Fruit fly (Drosophila melanogaster) whole organism, embryonic: ENCODE data around the gene Gyc89Da.

Experiments
- Adf1 ChIP-seq: fragments of 200-800 bp; sonication (Bioruptor generic); IDR thresholded peaks from 2 replicates; pipeline ENCODE4 v1.3.6; 2022; ENCODE audit warnings: missing biosample characterization, missing genetic modification characterization
- Aef1 ChIP-seq: fragments of 200-800 bp; sonication (Bioruptor generic); IDR thresholded peaks from 3 replicates; pipeline ENCODE4 v1.3.6; 2022; ENCODE audit warnings: missing biosample characterization, missing genetic modification characterization
- Bgb ChIP-seq: fragments of 200-800 bp; sonication (Bioruptor generic); IDR thresholded peaks from 2 replicates; pipeline ENCODE4 v1.3.6; 2022; ENCODE audit warnings: missing biosample characterization, missing genetic modification characterization; ENCODE audit not compliant: partially characterized antibody
- Blimp-1 ChIP-seq: fragments of 200-800 bp; sonication (Bioruptor generic); optimal IDR thresholded peaks from 3 replicates; lab custom pipeline; 2018; ENCODE audit warnings: missing biosample characterization, missing genetic modification characterization, mild to moderate bottlenecking, moderate library complexity, missing genetic modification reagents
- CG11247 ChIP-seq: fragments of 200-800 bp; sonication (Bioruptor generic); IDR thresholded peaks from 2 replicates; pipeline ENCODE4 v1.3.6; 2022; ENCODE audit warnings: missing biosample characterization, missing genetic modification characterization
- CG12104 ChIP-seq: fragments of 200-800 bp; sonication (Bioruptor generic); optimal IDR thresholded peaks from 3 replicates; lab custom pipeline; 2016; ENCODE audit warnings: missing biosample characterization, missing genetic modification characterization
- CG12219 ChIP-seq: fragments of 200-800 bp; sonication (Bioruptor generic); optimal IDR thresholded peaks from 3 replicates; lab custom pipeline; 2018; ENCODE audit warnings: missing biosample characterization, mild to moderate bottlenecking, missing genetic modification characterization
- CG12236 ChIP-seq: fragments of 200-800 bp; sonication (Bioruptor generic); optimal IDR thresholded peaks from 2 replicates; lab custom pipeline; 2016; ENCODE audit warnings: missing biosample characterization, missing genetic modification characterization
- CG13424 ChIP-seq: fragments of 200-800 bp; sonication (Bioruptor generic); optimal IDR thresholded peaks from 2 replicates; lab custom pipeline; 2019; ENCODE audit warnings: missing biosample characterization, mild to moderate bottlenecking, missing genetic modification characterization, moderate library complexity
- CG17361 ChIP-seq: fragments of 200-800 bp; sonication (Bioruptor generic); IDR thresholded peaks from 3 replicates; pipeline ENCODE4 v1.3.6; 2022; ENCODE audit warnings: missing biosample characterization, missing genetic modification characterization
- CG17385 ChIP-seq: fragments of 200-800 bp; sonication (Bioruptor generic); optimal IDR thresholded peaks from 3 replicates; lab custom pipeline; 2018; ENCODE audit warnings: missing biosample characterization, mild to moderate bottlenecking, missing genetic modification characterization
- CG2199 ChIP-seq: fragments of 200-800 bp; sonication (Bioruptor generic); IDR thresholded peaks from 3 replicates; pipeline ENCODE4 v1.3.6; 2022; ENCODE audit warnings: missing biosample characterization, missing genetic modification characterization
- CG30431 ChIP-seq: fragments of 200-800 bp; sonication (Bioruptor generic); optimal IDR thresholded peaks from 2 replicates; lab custom pipeline; 2017; ENCODE audit warnings: missing biosample characterization, missing genetic modification characterization
- CG31388 ChIP-seq: fragments of 200-800 bp; sonication (Bioruptor generic); optimal IDR thresholded peaks from 2 replicates; lab custom pipeline; 2016; ENCODE audit warnings: missing biosample characterization, missing genetic modification characterization
- CG3163 ChIP-seq: fragments of 200-800 bp; sonication (Bioruptor generic); optimal IDR thresholded peaks from 3 replicates; lab custom pipeline; 2016; ENCODE audit warnings: missing biosample characterization, missing genetic modification characterization
- CG3838 ChIP-seq: fragments of 200-800 bp; sonication (Bioruptor generic); optimal IDR thresholded peaks from 3 replicates; lab custom pipeline; 2016; ENCODE audit warnings: missing biosample characterization, missing genetic modification characterization
- CG4404 ChIP-seq: fragments of 200-800 bp; sonication (Bioruptor generic); IDR thresholded peaks from 2 replicates; pipeline ENCODE4 v1.3.6; 2022; ENCODE audit warnings: missing biosample characterization, missing genetic modification characterization
- CG4820 ChIP-seq: fragments of 200-800 bp; sonication (Bioruptor generic); optimal IDR thresholded peaks from 3 replicates; lab custom pipeline; 2016; ENCODE audit warnings: missing biosample characterization, missing genetic modification characterization
- CG6689 ChIP-seq: fragments of 200-800 bp; sonication (Bioruptor generic); IDR thresholded peaks from 2 replicates; pipeline ENCODE4 v1.3.6; 2022; ENCODE audit warnings: missing biosample characterization, missing genetic modification characterization
- CG8388 ChIP-seq: fragments of 200-800 bp; sonication (Bioruptor generic); optimal IDR thresholded peaks from 2 replicates; lab custom pipeline; 2019; ENCODE audit warnings: missing biosample characterization, mild to moderate bottlenecking, missing genetic modification characterization, moderate library complexity
- CG8924 ChIP-seq: fragments of 200-800 bp; optimal IDR thresholded peaks from 3 replicates; lab custom pipeline; 2019; ENCODE audit warnings: missing biosample characterization, mild to moderate bottlenecking, missing genetic modification characterization, moderate library complexity
- CG9932 ChIP-seq: fragments of 200-800 bp; sonication (Bioruptor generic); IDR thresholded peaks from 2 replicates; pipeline ENCODE4 v1.3.6; 2022; ENCODE audit warnings: missing biosample characterization, missing genetic modification characterization
- Dfd ChIP-seq, 2 experiments: fragments of >200 bp; optimal IDR thresholded peaks; 2 replicates each; lab custom pipeline; 2017; ENCODE audit warnings: missing biosample characterization in 2 of 2, missing genetic modification characterization in 2 of 2
- Dip2 ChIP-seq: fragments of 200-800 bp; sonication (Bioruptor generic); IDR thresholded peaks from 2 replicates; pipeline ENCODE4 v1.3.6; 2022; ENCODE audit warnings: missing biosample characterization, missing genetic modification characterization
- Dip3 ChIP-seq: fragments of 200-800 bp; sonication (Bioruptor generic); optimal IDR thresholded peaks from 3 replicates; lab custom pipeline; 2016; ENCODE audit warnings: missing biosample characterization, missing genetic modification characterization
- Fer1 ChIP-seq: fragments of 200-800 bp; sonication (Bioruptor generic); optimal IDR thresholded peaks from 2 replicates; lab custom pipeline; 2017; ENCODE audit warnings: missing biosample characterization, mild to moderate bottlenecking, missing genetic modification characterization
- HHEX ChIP-seq: fragments of 200-800 bp; sonication (Bioruptor generic); optimal IDR thresholded peaks from 3 replicates; lab custom pipeline; 2017; ENCODE audit warnings: missing biosample characterization, mild to moderate bottlenecking, missing genetic modification characterization, missing genetic modification reagents
- HLH3B ChIP-seq: fragments of 200-800 bp; sonication (Bioruptor generic); IDR thresholded peaks from 2 replicates; pipeline ENCODE4 v1.3.6; 2022; ENCODE audit warnings: missing biosample characterization, missing genetic modification characterization
- Hr51 ChIP-seq, 2 experiments: fragments of 200-800 bp; sonication (Bioruptor generic); optimal IDR thresholded peaks; 2 replicates in 1 of 2; 3 replicates in 1 of 2; lab custom pipeline; 2016 to 2018; ENCODE audit warnings: missing biosample characterization in 2 of 2, missing genetic modification characterization in 2 of 2, mild to moderate bottlenecking in 1 of 2, moderate library complexity in 1 of 2
- Jarid2 ChIP-seq: fragments of 200-800 bp; sonication (Bioruptor generic); optimal IDR thresholded peaks from 3 replicates; lab custom pipeline; 2017; ENCODE audit warnings: mild to moderate bottlenecking, missing biosample characterization, missing genetic modification reagents, missing genetic modification characterization
- Max ChIP-seq: fragments of 200-800 bp; sonication (Bioruptor generic); optimal IDR thresholded peaks from 2 replicates; lab custom pipeline; 2016; ENCODE audit warnings: missing biosample characterization, mild to moderate bottlenecking, missing genetic modification characterization
- Neu2 ChIP-seq: fragments of 200-800 bp; sonication (Bioruptor generic); optimal IDR thresholded peaks from 3 replicates; lab custom pipeline; 2016; ENCODE audit warnings: missing biosample characterization, missing genetic modification characterization, borderline replicate concordance
- Ssrp ChIP-seq: fragments of 200-800 bp; sonication (Bioruptor generic); optimal IDR thresholded peaks from 2 replicates; lab custom pipeline; 2018; ENCODE audit warnings: missing biosample characterization, mild to moderate bottlenecking, missing genetic modification characterization, moderate library complexity
- abd-A ChIP-seq: fragments of 200-800 bp; sonication (Bioruptor generic); optimal IDR thresholded peaks from 3 replicates; lab custom pipeline; 2019; ENCODE audit warnings: missing biosample characterization, mild to moderate bottlenecking, missing genetic modification characterization, moderate library complexity
- amos ChIP-seq: fragments of 200-800 bp; sonication (Bioruptor generic); IDR thresholded peaks from 2 replicates; pipeline ENCODE4 v1.3.6; 2022; ENCODE audit warnings: missing biosample characterization, missing genetic modification characterization; ENCODE audit not compliant: partially characterized antibody
- bigmax ChIP-seq: fragments of 200-800 bp; sonication (Bioruptor generic); optimal IDR thresholded peaks from 2 replicates; lab custom pipeline; 2018; ENCODE audit warnings: missing biosample characterization, mild to moderate bottlenecking, missing genetic modification characterization
- cwo ChIP-seq: fragments of 200-800 bp; sonication (Bioruptor generic); optimal IDR thresholded peaks from 3 replicates; lab custom pipeline; 2017; ENCODE audit warnings: missing biosample characterization, missing genetic modification characterization, mild to moderate bottlenecking, moderate library complexity, missing genetic modification reagents
- dati ChIP-seq: fragments of 200-800 bp; sonication (Bioruptor generic); IDR thresholded peaks from 2 replicates; pipeline ENCODE4 v1.3.6; 2022; ENCODE audit warnings: missing biosample characterization, missing genetic modification characterization
- dimm ChIP-seq: fragments of 200-800 bp; sonication (Bioruptor generic); IDR thresholded peaks from 2 replicates; pipeline ENCODE4 v1.3.6; 2022; ENCODE audit warnings: missing biosample characterization, missing genetic modification characterization
- dm ChIP-seq: fragments of 200-800 bp; sonication (Bioruptor generic); optimal IDR thresholded peaks from 3 replicates; lab custom pipeline; 2016; ENCODE audit warnings: missing biosample characterization, missing genetic modification characterization
- emc ChIP-seq: fragments of 200-800 bp; sonication (Bioruptor generic); optimal IDR thresholded peaks from 2 replicates; lab custom pipeline; 2016; ENCODE audit warnings: missing biosample characterization, missing genetic modification characterization
- gsb-n ChIP-seq: fragments of 200-800 bp; sonication (Bioruptor generic); optimal IDR thresholded peaks from 3 replicates; lab custom pipeline; 2018; ENCODE audit warnings: missing biosample characterization, mild to moderate bottlenecking, missing genetic modification characterization
- pfk ChIP-seq: fragments of 200-800 bp; sonication (Bioruptor generic); optimal IDR thresholded peaks from 2 replicates; lab custom pipeline; 2018; ENCODE audit warnings: missing biosample characterization, mild to moderate bottlenecking, missing genetic modification characterization, moderate library complexity
- pita ChIP-seq: fragments of 200-800 bp; sonication (Bioruptor generic); optimal IDR thresholded peaks from 2 replicates; lab custom pipeline; 2017; ENCODE audit warnings: missing biosample characterization, mild to moderate bottlenecking, missing genetic modification characterization
- prd ChIP-seq, 3 experiments: fragments of >200 bp in 2 of 3; fragments of 200-800 bp in 1 of 3; sonication (Bioruptor generic) in 1 of 3; optimal IDR thresholded peaks in 2 of 3; IDR thresholded peaks in 1 of 3; 2 replicates in 2 of 3; 3 replicates in 1 of 3; pipeline versions ENCODE4 v1.3.6 to Lab custom; 2017 to 2022; ENCODE audit warnings: missing biosample characterization in 1 of 3, missing genetic modification characterization in 1 of 3
- psq ChIP-seq: fragments of 200-800 bp; sonication (Bioruptor generic); optimal IDR thresholded peaks from 2 replicates; lab custom pipeline; 2017; ENCODE audit warnings: missing biosample characterization, missing genetic modification characterization
- pzg ChIP-seq: fragments of 200-800 bp; sonication (Bioruptor generic); optimal IDR thresholded peaks from 3 replicates; lab custom pipeline; 2018; ENCODE audit warnings: missing biosample characterization, mild to moderate bottlenecking, missing genetic modification characterization, moderate library complexity
- stwl ChIP-seq: fragments of 200-800 bp; sonication (Bioruptor generic); optimal IDR thresholded peaks from 3 replicates; lab custom pipeline; 2018; ENCODE audit warnings: missing biosample characterization, mild to moderate bottlenecking, missing genetic modification characterization, moderate library complexity
- trh ChIP-seq: fragments of 200-800 bp; sonication (Bioruptor generic); optimal IDR thresholded peaks from 2 replicates; lab custom pipeline; 2016; ENCODE audit warnings: missing biosample characterization, missing genetic modification characterization
- wor ChIP-seq: fragments of 200-800 bp; sonication (Bioruptor generic); IDR thresholded peaks from 2 replicates; pipeline ENCODE4 v1.3.6; 2022; ENCODE audit warnings: missing biosample characterization, missing genetic modification characterization

Gene Gyc89Da

DNA sequence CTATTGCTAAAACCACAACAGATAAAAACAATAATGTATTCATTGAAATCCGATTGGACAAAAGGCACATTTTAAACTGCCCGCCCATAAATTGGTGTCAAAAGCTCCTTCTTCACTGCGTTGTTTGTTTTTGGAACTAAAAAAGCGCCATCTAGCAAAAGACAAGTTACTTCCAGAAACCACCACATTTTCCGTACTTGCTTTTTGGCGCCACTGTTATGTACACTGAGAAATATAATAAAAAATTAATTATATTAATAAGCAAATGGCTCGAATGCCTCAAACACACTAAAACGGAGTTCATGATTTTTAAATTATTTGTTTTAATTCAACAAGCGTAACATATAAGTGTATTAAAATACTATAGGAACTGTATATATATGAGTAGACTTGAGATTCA lies 25.0 kb downstream of the Gyc89Da start (continued):
- TF ChIP-seq CG13424 (tag; lab: Kevin White, UChicago) (peak; percentile 77), emc (GFP tag; lab: Kevin White, UChicago) (peak; percentile 63), psq (GFP tag; lab: Kevin White, UChicago) (peak; percentile 73), Ssrp (tag; lab: Kevin White, UChicago) (peak; percentile 78), CG4404 (GFP tag; lab: Robert Waterston, UW) (no peak), Max (GFP tag; lab: Kevin White, UChicago) (peak; percentile 71), dati (GFP tag; lab: Robert Waterston, UW) (peak; percentile 38; the same call in 1 of the 2 replicates), dimm (GFP tag; lab: Robert Waterston, UW) (peak; percentile 70), CG8388 (GFP tag; lab: Kevin White, UChicago) (peak; percentile 74), pzg (peak; percentile 28), abd-A (no peak), pfk (GFP tag; lab: Kevin White, UChicago) (no peak), gsb-n (tag; lab: Kevin White, UChicago) (peak; percentile 75), Dip3 (GFP tag; lab: Kevin White, UChicago) (peak; percentile 31), CG12219 (GFP tag; lab: Kevin White, UChicago) (peak; percentile 65), CG9932 (GFP tag; lab: Robert Waterston, UW) (peak; percentile 92), HLH3B (GFP tag; lab: Robert Waterston, UW) (peak; percentile 87), Dfd (GFP tag; optimal IDR thresholded peaks at IDR 0.05; lab: Kevin White, UChicago) (no peak), CG17361 (peak; percentile 86), CG12104 (GFP tag; lab: Kevin White, UChicago) (peak; percentile 76), cwo (GFP tag; lab: Kevin White, UChicago) (peak; percentile 63), dm (GFP tag; lab: Kevin White, UChicago) (peak; percentile 46), CG4820 (GFP tag; lab: Kevin White, UChicago) (peak; percentile 79), CG2199 (peak; percentile 92; the same call in 2 of the 3 replicates), prd (optimal IDR thresholded peaks at IDR 0.05; lab: Kevin White, UChicago) (no peak), prd (GFP tag; IDR thresholded peaks at IDR 0.05; lab: Robert Waterston, UW) (peak; percentile 88), Hr51 (GFP tag; optimal IDR thresholded peaks at IDR 0.05; lab: Kevin White, UChicago) (peak; percentile 67 to 88), pita (GFP tag; lab: Kevin White, UChicago) (peak; percentile 8), CG6689 (GFP tag; lab: Robert Waterston, UW) (peak; percentile 83), Fer1 (GFP tag; lab: Kevin White, UChicago) (no peak), trh (peak; percentile 66), CG30431 (GFP tag; lab: Kevin White, UChicago) (peak; percentile 70), Jarid2 (GFP tag; lab: Kevin White, UChicago) (peak; percentile 62), bigmax (no peak), HHEX (GFP tag; lab: Kevin White, UChicago) (peak; percentile 82), CG3838 (GFP tag; lab: Kevin White, UChicago) (peak; percentile 46), CG8924 (tag; lab: Kevin White, UChicago) (peak; percentile 79), amos (GFP tag; lab: Robert Waterston, UW) (no peak), Aef1 (peak; percentile 85), Bgb (peak; percentile 26; the same call in 1 of the 2 replicates), CG3163 (peak; percentile 47), CG17385 (GFP tag; lab: Kevin White, UChicago) (peak; percentile 74), Blimp-1 (GFP tag; lab: Kevin White, UChicago) (peak; percentile 87), stwl (peak; percentile 69), Dip2 (GFP tag; lab: Robert Waterston, UW) (no peak), Adf1 (GFP tag; lab: Robert Waterston, UW) (no peak), wor (GFP tag; lab: Robert Waterston, UW) (peak; percentile 46; the same call in 1 of the 2 replicates), CG31388 (no peak), CG12236 (GFP tag; lab: Kevin White, UChicago) (peak; percentile 9), Neu2 (GFP tag; lab: Kevin White, UChicago) (no peak), CG11247 (GFP tag; lab: Robert Waterston, UW) (peak; percentile 91)
